Fruit fly (Drosophila melanogaster) whole organism, embryonic: ENCODE measurements around the gene BNIP3.

Experiments
- Atf6 ChIP-seq: fragments of 200-800 bp; sonication (Bioruptor generic); IDR thresholded peaks from 2 replicates; pipeline ENCODE4 v1.3.6; 2022; ENCODE audit warnings: missing biosample characterization, missing genetic modification characterization
- CG1024 ChIP-seq: fragments of 200-800 bp; sonication (Bioruptor generic); IDR thresholded peaks from 2 replicates; pipeline ENCODE4 v1.3.6; 2022; ENCODE audit warnings: missing biosample characterization, missing genetic modification characterization
- CG10462 ChIP-seq: fragments of 200-800 bp; sonication (Bioruptor generic); optimal IDR thresholded peaks from 2 replicates; lab custom pipeline; 2016; ENCODE audit warnings: missing biosample characterization, missing genetic modification characterization
- CG11247 ChIP-seq: fragments of 200-800 bp; sonication (Bioruptor generic); IDR thresholded peaks from 2 replicates; pipeline ENCODE4 v1.3.6; 2022; ENCODE audit warnings: missing biosample characterization, missing genetic modification characterization
- CG11456 ChIP-seq: fragments of 200-800 bp; sonication (Bioruptor generic); IDR thresholded peaks from 3 replicates; pipeline ENCODE4 v1.3.6; 2022; ENCODE audit warnings: missing biosample characterization, missing genetic modification characterization
- CG13123 ChIP-seq: fragments of 200-800 bp; sonication (Bioruptor generic); optimal IDR thresholded peaks from 2 replicates; lab custom pipeline; 2016; ENCODE audit warnings: missing biosample characterization, missing genetic modification characterization
- CG17361 ChIP-seq: fragments of 200-800 bp; sonication (Bioruptor generic); IDR thresholded peaks from 3 replicates; pipeline ENCODE4 v1.3.6; 2022; ENCODE audit warnings: missing biosample characterization, missing genetic modification characterization
- CG8765 ChIP-seq: fragments of 200-800 bp; sonication (Bioruptor generic); IDR thresholded peaks from 2 replicates; pipeline ENCODE4 v1.3.6; 2022; ENCODE audit warnings: missing biosample characterization, missing genetic modification characterization
- CG9437 ChIP-seq: fragments of 200-800 bp; sonication (Bioruptor generic); optimal IDR thresholded peaks from 2 replicates; lab custom pipeline; 2018; ENCODE audit warnings: missing biosample characterization, mild to moderate bottlenecking, missing genetic modification characterization
- Ets97D ChIP-seq: fragments of 200-800 bp; sonication (Bioruptor generic); optimal IDR thresholded peaks from 3 replicates; lab custom pipeline; 2016; ENCODE audit warnings: missing biosample characterization, missing genetic modification characterization
- Nf-YC ChIP-seq: fragments of 200-800 bp; optimal IDR thresholded peaks from 3 replicates; lab custom pipeline; 2019; ENCODE audit warnings: missing biosample characterization, mild to moderate bottlenecking, missing genetic modification characterization, moderate library complexity
- Opbp ChIP-seq: fragments of 200-800 bp; sonication (Bioruptor generic); IDR thresholded peaks from 3 replicates; pipeline ENCODE4 v1.3.6; 2022; ENCODE audit warnings: missing biosample characterization, missing genetic modification characterization; ENCODE audit not compliant: partially characterized antibody
- ci ChIP-seq: fragments of 200-800 bp; sonication (Bioruptor generic); IDR thresholded peaks from 3 replicates; pipeline ENCODE4 v1.3.6; 2022; ENCODE audit warnings: missing biosample characterization, missing genetic modification characterization
- fru ChIP-seq: fragments of >200 bp; optimal IDR thresholded peaks from 2 replicates; lab custom pipeline; 2017

- TF ChIP-seq Atf6 (GFP tag; lab: Robert Waterston, UW) (peak; percentile 69), CG1024 (GFP tag; lab: Robert Waterston, UW) (peak; percentile 65), Opbp (GFP tag; lab: Robert Waterston, UW) (no peak), fru (lab: Kevin White, UChicago) (no peak), CG8765 (GFP tag; lab: Robert Waterston, UW) (no peak), CG10462 (GFP tag; lab: Kevin White, UChicago) (no peak), Nf-YC (tag; lab: Kevin White, UChicago) (peak; percentile 33), CG11456 (GFP tag; lab: Robert Waterston, UW) (no peak), CG11247 (GFP tag; lab: Robert Waterston, UW) (no peak), CG17361 (no peak), CG9437 (no peak), Ets97D (GFP tag; lab: Kevin White, UChicago) (no peak), ci (GFP tag; lab: Robert Waterston, UW) (peak; percentile 86), CG13123 (no peak)
These were observed 48.1 kb downstream of the BNIP3 start for dm6 chr3L:20470991-20471498.
